Fruit fly (Drosophila melanogaster) whole organism, embryonic: ENCODE measurements around the gene CG6937.
A peak's percentile ranks its signal among the peaks of the same experiment; 100 is the strongest.

Experiments
- CG10366 ChIP-seq: fragments of 200-800 bp; sonication (Bioruptor generic); IDR thresholded peaks from 2 replicates; pipeline ENCODE4 v1.3.6; 2022; ENCODE audit warnings: missing biosample characterization, missing genetic modification characterization
- CG10543 ChIP-seq: fragments of 200-800 bp; sonication (Bioruptor generic); optimal IDR thresholded peaks from 3 replicates; lab custom pipeline; 2017; ENCODE audit warnings: missing biosample characterization, mild to moderate bottlenecking, missing genetic modification characterization, moderate library complexity
- CG12769 ChIP-seq: fragments of 200-800 bp; sonication (Bioruptor generic); optimal IDR thresholded peaks from 2 replicates; lab custom pipeline; 2019; ENCODE audit warnings: missing biosample characterization, mild to moderate bottlenecking, missing genetic modification characterization, moderate library complexity
- CG13894 ChIP-seq: fragments of 200-800 bp; sonication (Bioruptor generic); optimal IDR thresholded peaks from 3 replicates; lab custom pipeline; 2018; ENCODE audit warnings: missing biosample characterization, mild to moderate bottlenecking, missing genetic modification characterization, moderate library complexity
- CG14014 ChIP-seq: fragments of 200-800 bp; sonication (Bioruptor generic); IDR thresholded peaks from 2 replicates; pipeline ENCODE4 v1.3.6; 2022; ENCODE audit warnings: missing biosample characterization, missing genetic modification characterization
- CG15011 ChIP-seq: fragments of 200-800 bp; sonication (Bioruptor generic); optimal IDR thresholded peaks from 3 replicates; lab custom pipeline; 2018; ENCODE audit warnings: missing biosample characterization, mild to moderate bottlenecking, missing genetic modification characterization
- CG1529 ChIP-seq: fragments of 200-800 bp; sonication (Bioruptor generic); optimal IDR thresholded peaks from 3 replicates; lab custom pipeline; 2018; ENCODE audit warnings: missing biosample characterization, missing genetic modification characterization
- CG17359 ChIP-seq: fragments of 200-800 bp; sonication (Bioruptor generic); optimal IDR thresholded peaks from 3 replicates; lab custom pipeline; 2018; ENCODE audit warnings: missing biosample characterization, mild to moderate bottlenecking, missing genetic modification characterization, moderate library complexity
- CG17361 ChIP-seq: fragments of 200-800 bp; sonication (Bioruptor generic); IDR thresholded peaks from 3 replicates; pipeline ENCODE4 v1.3.6; 2022; ENCODE audit warnings: missing biosample characterization, missing genetic modification characterization
- CG2712 ChIP-seq: fragments of 200-800 bp; optimal IDR thresholded peaks from 3 replicates; lab custom pipeline; 2019; ENCODE audit warnings: missing biosample characterization, mild to moderate bottlenecking, missing genetic modification characterization, moderate library complexity
- CG32532 ChIP-seq: fragments of 200-800 bp; sonication (Bioruptor generic); IDR thresholded peaks from 2 replicates; pipeline ENCODE4 v1.3.6; 2022; ENCODE audit warnings: missing biosample characterization, missing genetic modification characterization
- CG3995 ChIP-seq: fragments of 200-800 bp; sonication (Bioruptor generic); optimal IDR thresholded peaks from 3 replicates; lab custom pipeline; 2016; ENCODE audit warnings: missing biosample characterization, missing genetic modification characterization
- CG6175 ChIP-seq: fragments of 200-800 bp; sonication (Bioruptor generic); IDR thresholded peaks from 3 replicates; pipeline ENCODE4 v1.3.6; 2022; ENCODE audit warnings: missing biosample characterization, missing genetic modification characterization
- CG8290 ChIP-seq, 3 experiments: fragments of 200-800 bp; sonication (Bioruptor generic); optimal IDR thresholded peaks; 2 replicates each; lab custom pipeline; 2016 to 2019; ENCODE audit warnings: missing biosample characterization in 3 of 3, missing genetic modification characterization in 3 of 3, mild to moderate bottlenecking in 2 of 3, moderate library complexity in 1 of 3
- CG8359 ChIP-seq: fragments of 200-800 bp; sonication (Bioruptor generic); optimal IDR thresholded peaks from 2 replicates; lab custom pipeline; 2017; ENCODE audit warnings: missing biosample characterization, mild to moderate bottlenecking, missing genetic modification characterization, borderline replicate concordance
- CG8478 ChIP-seq: fragments of >200 bp; optimal IDR thresholded peaks from 2 replicates; lab custom pipeline; 2018
- CG9797 ChIP-seq: fragments of 200-800 bp; sonication (Bioruptor generic); optimal IDR thresholded peaks from 3 replicates; lab custom pipeline; 2018; ENCODE audit warnings: missing biosample characterization, mild to moderate bottlenecking, missing genetic modification characterization
- Deaf1 ChIP-seq: fragments of 200-800 bp; optimal IDR thresholded peaks from 3 replicates; lab custom pipeline; 2019; ENCODE audit warnings: missing biosample characterization, mild to moderate bottlenecking, missing genetic modification characterization, moderate library complexity
- Dek ChIP-seq: fragments of 200-800 bp; sonication (Bioruptor generic); optimal IDR thresholded peaks from 3 replicates; lab custom pipeline; 2019; ENCODE audit warnings: missing biosample characterization, mild to moderate bottlenecking, missing genetic modification characterization, moderate library complexity
- Dfd ChIP-seq, 2 experiments: fragments of >200 bp; optimal IDR thresholded peaks; 2 replicates each; lab custom pipeline; 2017; ENCODE audit warnings: missing biosample characterization in 2 of 2, missing genetic modification characterization in 2 of 2
- Drgx ChIP-seq: fragments of 200-800 bp; sonication (Bioruptor generic); IDR thresholded peaks from 2 replicates; pipeline ENCODE4 v1.3.6; 2022; ENCODE audit warnings: missing biosample characterization, missing genetic modification characterization
- E2f2 ChIP-seq: fragments of 200-800 bp; sonication (Bioruptor generic); IDR thresholded peaks from 2 replicates; pipeline ENCODE4 v1.3.6; 2022; ENCODE audit warnings: missing biosample characterization, missing genetic modification characterization
- Elba2 ChIP-seq: fragments of 200-800 bp; sonication (Bioruptor generic); optimal IDR thresholded peaks from 3 replicates; lab custom pipeline; 2016; ENCODE audit warnings: missing biosample characterization, missing genetic modification characterization
- H2.0 ChIP-seq: fragments of 200-800 bp; sonication (Bioruptor generic); IDR thresholded peaks from 2 replicates; pipeline ENCODE4 v1.3.6; 2022; ENCODE audit warnings: missing biosample characterization, missing genetic modification characterization
- Hr51 ChIP-seq, 2 experiments: fragments of 200-800 bp; sonication (Bioruptor generic); optimal IDR thresholded peaks; 2 replicates in 1 of 2; 3 replicates in 1 of 2; lab custom pipeline; 2016 to 2018; ENCODE audit warnings: missing biosample characterization in 2 of 2, missing genetic modification characterization in 2 of 2, mild to moderate bottlenecking in 1 of 2, moderate library complexity in 1 of 2
- Kr ChIP-seq: fragments of 200-800 bp; sonication (Bioruptor generic); optimal IDR thresholded peaks from 2 replicates; lab custom pipeline; 2017; ENCODE audit warnings: missing biosample characterization, mild to moderate bottlenecking, missing genetic modification characterization
- Max ChIP-seq: fragments of 200-800 bp; sonication (Bioruptor generic); optimal IDR thresholded peaks from 2 replicates; lab custom pipeline; 2016; ENCODE audit warnings: missing biosample characterization, mild to moderate bottlenecking, missing genetic modification characterization
- Med ChIP-seq: fragments of 200-800 bp; sonication (Bioruptor generic); peaks from one replicate; lab custom pipeline; 2016; ENCODE audit warnings: missing biosample characterization, missing genetic modification characterization, mild to moderate bottlenecking, inconsistent platforms, moderate library complexity
- NK7.1 ChIP-seq: fragments of 200-800 bp; sonication (Bioruptor generic); optimal IDR thresholded peaks from 3 replicates; lab custom pipeline; 2016; ENCODE audit warnings: missing biosample characterization, missing genetic modification characterization
- al ChIP-seq: fragments of 200-800 bp; sonication (Bioruptor generic); IDR thresholded peaks from 2 replicates; pipeline ENCODE4 v1.3.6; 2022; ENCODE audit warnings: missing biosample characterization, missing genetic modification characterization
- chinmo ChIP-seq: fragments of 200-800 bp; sonication (Bioruptor generic); IDR thresholded peaks from 4 replicates; pipeline ENCODE4 v1.3.6; 2022; ENCODE audit warnings: missing biosample characterization, missing genetic modification characterization; ENCODE audit not compliant: partially characterized antibody
- chm ChIP-seq: fragments of 200-800 bp; sonication (Bioruptor generic); IDR thresholded peaks from 2 replicates; pipeline ENCODE4 v1.3.6; 2022; ENCODE audit warnings: missing biosample characterization, missing genetic modification characterization
- exex ChIP-seq: fragments of 200-800 bp; sonication (Bioruptor generic); optimal IDR thresholded peaks from 4 replicates; lab custom pipeline; 2018; ENCODE audit warnings: missing biosample characterization, mild to moderate bottlenecking, missing genetic modification characterization, moderate library complexity
- luna ChIP-seq: fragments of 200-800 bp; sonication (Bioruptor generic); optimal IDR thresholded peaks from 2 replicates; lab custom pipeline; 2016; ENCODE audit warnings: missing biosample characterization, missing genetic modification characterization
- nom ChIP-seq: fragments of 200-800 bp; sonication (Bioruptor generic); optimal IDR thresholded peaks from 2 replicates; lab custom pipeline; 2017; ENCODE audit warnings: missing biosample characterization, missing genetic modification characterization, mild to moderate bottlenecking, moderate library complexity, missing genetic modification reagents
- sens ChIP-seq: fragments of 200-800 bp; sonication (Bioruptor generic); peaks from one replicate; lab custom pipeline; 2016; ENCODE audit warnings: missing biosample characterization, missing genetic modification characterization
- sima ChIP-seq: fragments of 200-800 bp; sonication (Bioruptor generic); optimal IDR thresholded peaks from 2 replicates; lab custom pipeline; 2016; ENCODE audit warnings: missing biosample characterization, missing genetic modification characterization
- slp2 ChIP-seq: fragments of 200-800 bp; sonication (Bioruptor generic); optimal IDR thresholded peaks from 2 replicates; lab custom pipeline; 2016; ENCODE audit warnings: missing biosample characterization, missing genetic modification characterization
- so ChIP-seq: fragments of 200-800 bp; sonication (Bioruptor generic); IDR thresholded peaks from 3 replicates; pipeline ENCODE4 v1.3.6; 2022; ENCODE audit warnings: missing biosample characterization, missing genetic modification characterization
- sob ChIP-seq: fragments of 200-800 bp; sonication (Bioruptor generic); IDR thresholded peaks from 2 replicates; pipeline ENCODE4 v1.3.6; 2022; ENCODE audit warnings: missing biosample characterization, missing genetic modification characterization
- usp ChIP-seq: fragments of >200 bp; optimal IDR thresholded peaks from 2 replicates; lab custom pipeline; 2017; ENCODE audit warnings: missing biosample characterization, missing genetic modification characterization

CG6937 gene

dm6 chr3R:22538877-22539276 lies 45.7 kb upstream of the CG6937 start (continued):
- TF ChIP-seq CG17361 (GFP tag; lab: Robert Waterston, UW) (no peak), CG17359 (tag; lab: Kevin White, UChicago) (peak; percentile 13), sens (peak; percentile 60), Elba2 (GFP tag; lab: Kevin White, UChicago) (no peak), CG9797 (no peak), CG32532 (GFP tag; lab: Robert Waterston, UW) (0 out of 2 replicates have a peak, but pooled peaks have one; percentile 13), sima (GFP tag; lab: Kevin White, UChicago) (no peak), Hr51 (GFP tag; optimal IDR thresholded peaks at IDR 0.05; lab: Kevin White, UChicago) (peak in 1 of 2 experiments; percentile 50), NK7.1 (no peak), E2f2 (no peak), sob (GFP tag; lab: Robert Waterston, UW) (no peak), exex (tag; lab: Kevin White, UChicago) (no peak), H2.0 (GFP tag; lab: Robert Waterston, UW) (no peak), CG10366 (peak; percentile 29; the same call in 1 of the 2 replicates), CG8359 (no peak), CG2712 (tag; lab: Kevin White, UChicago) (peak; percentile 6)

DNA sequence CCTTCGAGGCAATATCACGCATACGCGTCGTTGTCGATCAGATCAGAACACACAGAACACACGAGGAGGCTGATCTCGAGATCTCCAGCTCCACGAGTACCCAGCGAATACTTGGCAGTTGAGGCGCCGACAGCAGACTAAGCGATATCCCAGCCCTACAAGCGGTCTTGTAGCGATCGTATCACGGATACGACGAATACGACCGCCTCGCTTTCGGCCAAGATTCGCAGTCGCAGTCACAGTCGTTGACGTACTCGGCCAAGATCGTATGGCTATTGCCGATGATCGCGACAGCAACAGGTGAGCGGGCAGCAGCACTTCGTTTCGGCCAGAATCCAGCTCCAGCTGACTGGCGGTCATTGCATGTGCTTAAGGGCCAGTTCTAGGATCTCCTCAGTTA lies 44.8 kb upstream of the CG6937 start, which contains the start of gene CG5326:
CG5326 (minus strand) TSS at position 158 of the 400 bp plus-strand sequence.
- TF ChIP-seq Dfd (GFP tag; optimal IDR thresholded peaks at IDR 0.05; lab: Kevin White, UChicago) (no peak), Deaf1 (peak; percentile 91), CG8478 (lab: Kevin White, UChicago) (no peak), chm (peak; percentile 39; the same call in 1 of the 2 replicates), sob (GFP tag; lab: Robert Waterston, UW) (peak; percentile 23; the same call in 1 of the 2 replicates), CG10543 (GFP tag; lab: Kevin White, UChicago) (peak; percentile 24), CG3995 (GFP tag; lab: Kevin White, UChicago) (peak; percentile 51), CG8290 (GFP tag; optimal IDR thresholded peaks at IDR 0.05; lab: Kevin White, UChicago) (no peak), CG8290 (tag; optimal IDR thresholded peaks at IDR 0.05; lab: Kevin White, UChicago) (peak in 1 of 2 experiments; percentile 40), nom (GFP tag; lab: Kevin White, UChicago) (peak; percentile 49), Dek (tag; lab: Kevin White, UChicago) (no peak), Med (GFP tag; lab: Kevin White, UChicago) (peak; percentile 79), CG6175 (GFP tag; lab: Robert Waterston, UW) (0 out of 3 replicates have a peak, but pooled peaks have one; percentile 24), luna (GFP tag; lab: Kevin White, UChicago) (no peak), CG14014 (peak; percentile 32; the same call in 1 of the 2 replicates), CG1529 (GFP tag; lab: Kevin White, UChicago) (no peak), usp (GFP tag; lab: Kevin White, UChicago) (no peak), al (GFP tag; lab: Robert Waterston, UW) (no peak), CG13894 (tag; lab: Kevin White, UChicago) (peak; percentile 27), CG15011 (no peak), Max (GFP tag; lab: Kevin White, UChicago) (no peak), Drgx (GFP tag; lab: Robert Waterston, UW) (no peak), so (GFP tag; lab: Robert Waterston, UW) (peak; percentile 24; the same call in 1 of the 3 replicates), slp2 (GFP tag; lab: Kevin White, UChicago) (no peak), Kr (no peak), chinmo (GFP tag; lab: Robert Waterston, UW) (peak; percentile 63; the same call in 2 of the 4 replicates), CG12769 (tag; lab: Kevin White, UChicago) (peak; percentile 36)
